Fruit fly (Drosophila melanogaster): ENCODE measurements around the gene sloth2.

sloth2 gene

dm6 chrX:6973340-6973739 is 37.8 kb upstream of the sloth2 start, which contains the start of gene CG3040 (continued):
- TF ChIP-seq Sry-δ (GFP tag; optimal IDR thresholded peaks at IDR 0.05): peak; percentile 42
- no peak for TF ChIP-seq CG8359 (GFP tag; optimal IDR thresholded peaks at IDR 0.05; ENCODE audit: borderline replicate concordance)
- peak; percentile 19 for TF ChIP-seq CG4424 (GFP tag; optimal IDR thresholded peaks at IDR 0.05)
- TF ChIP-seq stwl (tag; optimal IDR thresholded peaks at IDR 0.05): peak; percentile 57
- TF ChIP-seq CG15073 (GFP tag; optimal IDR thresholded peaks at IDR 0.05): no peak
- peak; percentile 24 for TF ChIP-seq Fer1 (GFP tag; optimal IDR thresholded peaks at IDR 0.05)
- peak; percentile 41 for TF ChIP-seq CG12769 (tag; optimal IDR thresholded peaks at IDR 0.05)
- no peak for TF ChIP-seq gcm2 (GFP tag; optimal IDR thresholded peaks at IDR 0.05)
- no peak for TF ChIP-seq D19B (GFP tag; optimal IDR thresholded peaks at IDR 0.05)
- TF ChIP-seq z (GFP tag; IDR thresholded peaks at IDR 0.05): no peak
- peak; percentile 27 for TF ChIP-seq Meics (GFP tag; optimal IDR thresholded peaks at IDR 0.05)
- no peak for TF ChIP-seq jumu (GFP tag; optimal IDR thresholded peaks at IDR 0.05)
- TF ChIP-seq CG7357 (GFP tag; IDR thresholded peaks at IDR 0.05): no peak
- no peak for TF ChIP-seq chm (GFP tag; IDR thresholded peaks at IDR 0.05)
- TF ChIP-seq btn (GFP tag; optimal IDR thresholded peaks at IDR 0.05): no peak
- peak in 1 of 2 experiments; percentile 96 for TF ChIP-seq Pdp1 (GFP tag; optimal IDR thresholded peaks at IDR 0.05)
- peak in 1 of 2 experiments; percentile 23 for TF ChIP-seq chif (GFP tag; optimal IDR thresholded peaks at IDR 0.05)
- TF ChIP-seq HHEX (GFP tag; optimal IDR thresholded peaks at IDR 0.05): no peak
- no peak for TF ChIP-seq NC2α (GFP tag; optimal IDR thresholded peaks at IDR 0.05)
- TF ChIP-seq ERR (GFP tag; optimal IDR thresholded peaks at IDR 0.05): no peak
- TF ChIP-seq CG8281 (tag; optimal IDR thresholded peaks at IDR 0.05): no peak
- TF ChIP-seq CG1233 (GFP tag; optimal IDR thresholded peaks at IDR 0.05): peak; percentile 16
- TF ChIP-seq lab (GFP tag; optimal IDR thresholded peaks at IDR 0.05): peak; percentile 44
- no peak for TF ChIP-seq CG11247 (GFP tag; IDR thresholded peaks at IDR 0.05)
- TF ChIP-seq tna (GFP tag; IDR thresholded peaks at IDR 0.05; ENCODE audit: partially characterized antibody): no peak
- no peak for TF ChIP-seq Camta (GFP tag; optimal IDR thresholded peaks at IDR 0.05)
- TF ChIP-seq dysf (GFP tag; IDR thresholded peaks at IDR 0.05): peak; percentile 28; the same call in 1 of the 3 replicates
- peak; percentile 32 for TF ChIP-seq CG17568 (GFP tag; optimal IDR thresholded peaks at IDR 0.05)
- TF ChIP-seq lilli (GFP tag; optimal IDR thresholded peaks at IDR 0.05): peak; percentile 52
- no peak for TF ChIP-seq nerfin-1 (tag; optimal IDR thresholded peaks at IDR 0.05)
- TF ChIP-seq en (GFP tag; optimal IDR thresholded peaks at IDR 0.05): no peak
- TF ChIP-seq CG32532 (GFP tag; IDR thresholded peaks at IDR 0.05): peak; percentile 63
- TF ChIP-seq Ravus (GFP tag; IDR thresholded peaks at IDR 0.05): no peak
- no peak for TF ChIP-seq CG4328 (GFP tag; optimal IDR thresholded peaks at IDR 0.05)
- TF ChIP-seq kah (GFP tag; optimal IDR thresholded peaks at IDR 0.05): no peak
- 0 out of 3 replicates have a peak, but pooled peaks have one; percentile 16 for TF ChIP-seq gce (GFP tag; IDR thresholded peaks at IDR 0.05)
- no peak for TF ChIP-seq CG12744 (GFP tag; optimal IDR thresholded peaks at IDR 0.05)
- no peak for TF ChIP-seq esg (GFP tag; conservative IDR thresholded peaks at IDR 0.05)
- TF ChIP-seq CG15479 (GFP tag; optimal IDR thresholded peaks at IDR 0.05): no peak
- TF ChIP-seq Sox102F (GFP tag; optimal IDR thresholded peaks at IDR 0.05): peak; percentile 53
- no peak for TF ChIP-seq Fer2 (tag; optimal IDR thresholded peaks at IDR 0.05)
- TF ChIP-seq CG18599 (GFP tag; optimal IDR thresholded peaks at IDR 0.05): peak; percentile 15
- TF ChIP-seq Adf1 (GFP tag; IDR thresholded peaks at IDR 0.05): no peak
- TF ChIP-seq cato (GFP tag; optimal IDR thresholded peaks at IDR 0.05; ENCODE audit: borderline replicate concordance): no peak
- TF ChIP-seq CG18011 (GFP tag; optimal IDR thresholded peaks at IDR 0.05): no peak
- TF ChIP-seq HmgD (GFP tag; optimal IDR thresholded peaks at IDR 0.05): peak; percentile 21
- no peak for TF ChIP-seq CG11560 (tag; IDR thresholded peaks at IDR 0.05)
- TF ChIP-seq Blimp-1 (GFP tag; optimal IDR thresholded peaks at IDR 0.05): peak; percentile 24
- TF ChIP-seq Hsf (GFP tag; optimal IDR thresholded peaks at IDR 0.05): peak; percentile 37
- TF ChIP-seq Lpt (GFP tag; optimal IDR thresholded peaks at IDR 0.05): no peak
- no peak for TF ChIP-seq cg (GFP tag; optimal IDR thresholded peaks at IDR 0.05)
